Worm (Caenorhabditis elegans): ENCODE data around the gene math-8.

Gene math-8

DNA sequence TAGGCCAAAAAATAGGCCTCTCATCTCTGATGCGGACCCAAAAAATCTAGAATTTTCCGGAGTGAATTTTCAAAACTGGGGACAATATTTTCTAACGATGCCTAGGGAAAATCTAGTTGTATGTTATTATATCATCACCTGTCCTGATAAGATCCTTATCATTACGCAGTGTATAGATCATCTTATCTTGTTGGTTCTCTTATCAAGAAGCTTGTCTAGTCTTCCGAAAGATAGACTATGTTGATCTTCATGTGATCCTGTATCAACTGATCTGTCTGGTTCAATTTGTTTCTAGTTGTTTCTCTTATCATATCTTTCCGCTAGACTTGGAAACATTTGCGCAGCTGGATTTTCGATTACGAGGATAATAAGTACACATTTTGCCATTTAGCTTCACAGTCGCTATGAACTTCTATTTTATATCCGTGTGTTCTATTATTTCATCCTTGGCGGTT lies 38.1 kb downstream of the math-8 start, which contains the start of gene C52E2.3:
TSS of gene C52E2.3 (plus strand) at position 405 of the 455 bp plus-strand sequence.
- TF ChIP-seq tbx-2 (tag; optimal IDR thresholded peaks at IDR 0.05): no peak
- no peak for TF ChIP-seq fkh-4 (tag; optimal IDR thresholded peaks at IDR 0.05; ENCODE audit: borderline replicate concordance)
- no peak for TF ChIP-seq nhr-47 (tag; optimal IDR thresholded peaks at IDR 0.05)
- TF ChIP-seq elt-3 (tag; optimal IDR thresholded peaks at IDR 0.05): peak in 5 of 6 experiments; percentile 56 to 80 (median 70)
- peak; percentile 81 for TF ChIP-seq elt-2 (tag; optimal IDR thresholded peaks at IDR 0.05)
- no peak for TF ChIP-seq mdl-1 (tag; optimal IDR thresholded peaks at IDR 0.05)
- peak; percentile 26 for TF ChIP-seq blmp-1 (tag; optimal IDR thresholded peaks at IDR 0.05)

DNA sequence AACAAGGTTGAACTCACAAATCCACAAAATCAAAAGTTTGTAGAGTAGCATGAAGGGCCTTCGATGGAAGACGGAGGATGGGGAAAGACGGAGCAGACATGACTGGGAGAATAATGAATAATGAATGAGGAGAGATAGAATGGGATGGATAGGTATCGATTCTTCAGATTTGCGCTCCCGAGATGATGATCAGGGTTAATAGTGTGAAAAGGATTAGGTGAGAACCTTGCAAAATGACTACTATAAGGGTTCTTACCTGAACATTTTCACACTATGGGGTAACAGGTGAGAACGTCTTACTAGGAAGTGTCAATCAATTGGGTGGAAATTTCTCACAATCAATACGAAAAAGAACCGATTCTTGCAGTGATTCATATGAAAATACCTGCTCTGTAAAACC lies 38.7 kb downstream of the math-8 start, which contains the start of gene fbxb-96:
TSS of gene fbxb-96 (minus strand) at position 101 of the 400 bp plus-strand sequence.
- no peak for TF ChIP-seq tbx-2 (tag; optimal IDR thresholded peaks at IDR 0.05)
- no peak for TF ChIP-seq mab-9 (GFP tag; IDR thresholded peaks at IDR 0.05)
- TF ChIP-seq elt-3 (tag; optimal IDR thresholded peaks at IDR 0.05): no peak
- no peak for TF ChIP-seq xbp-1 (tag; optimal IDR thresholded peaks at IDR 0.05)
- TF ChIP-seq unc-98 (GFP tag; IDR thresholded peaks at IDR 0.05): no peak
- no peak for TF ChIP-seq nhr-28 (tag; optimal IDR thresholded peaks at IDR 0.05)
- TF ChIP-seq zip-4 (GFP tag; optimal IDR thresholded peaks at IDR 0.05): no peak
- TF ChIP-seq ces-1 (GFP tag; optimal IDR thresholded peaks at IDR 0.05): no peak
- no peak for TF ChIP-seq aha-1 (tag; optimal IDR thresholded peaks at IDR 0.05)
- TF ChIP-seq nhr-71 (tag; optimal IDR thresholded peaks at IDR 0.05): no peak
- TF ChIP-seq efl-3 (GFP tag; optimal IDR thresholded peaks at IDR 0.05): no peak
- TF ChIP-seq alr-1 (tag; optimal IDR thresholded peaks at IDR 0.05; ENCODE audit: borderline replicate concordance): no peak

DNA sequence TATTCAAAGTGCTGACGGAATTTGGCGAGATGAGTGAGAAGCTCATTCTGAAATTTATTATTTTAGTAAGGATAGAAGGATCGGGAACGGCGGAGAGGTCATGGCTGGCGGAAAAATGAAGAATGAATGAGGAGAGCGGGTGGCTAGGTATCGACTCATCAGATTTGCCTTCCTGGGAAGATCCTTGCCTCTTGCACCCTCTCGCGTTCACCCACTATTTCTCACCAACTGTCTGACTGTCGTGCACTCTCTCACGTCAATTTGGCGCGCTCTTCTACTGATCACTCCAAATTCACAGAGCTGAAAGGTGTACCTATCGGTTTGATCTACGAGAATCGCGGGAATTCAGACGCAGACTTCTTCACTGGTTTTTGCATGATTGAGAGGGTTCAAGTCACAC lies 40.9 kb downstream of the math-8 start, which contains the start of gene fbxb-97:
TSS of gene fbxb-97 (minus strand) at position 53 of the 400 bp plus-strand sequence.
- no peak for TF ChIP-seq grh-1 (GFP tag; IDR thresholded peaks at IDR 0.05)
- TF ChIP-seq unc-30 (tag; optimal IDR thresholded peaks at IDR 0.05): no peak
- TF ChIP-seq fkh-10 (GFP tag; optimal IDR thresholded peaks at IDR 0.05): no peak
- no peak for TF ChIP-seq unc-98 (GFP tag; IDR thresholded peaks at IDR 0.05)
- TF ChIP-seq efl-1 (optimal IDR thresholded peaks at IDR 0.05): peak in 1 of 2 experiments; percentile 48
- TF ChIP-seq efl-1 (GFP tag; optimal IDR thresholded peaks at IDR 0.05 in 1 of 2): no peak
- TF ChIP-seq swsn-7 (tag; optimal IDR thresholded peaks at IDR 0.05): no peak
- TF ChIP-seq fos-1 (tag; optimal IDR thresholded peaks at IDR 0.05): no peak
- no peak for TF ChIP-seq zip-4 (GFP tag; optimal IDR thresholded peaks at IDR 0.05)

DNA sequence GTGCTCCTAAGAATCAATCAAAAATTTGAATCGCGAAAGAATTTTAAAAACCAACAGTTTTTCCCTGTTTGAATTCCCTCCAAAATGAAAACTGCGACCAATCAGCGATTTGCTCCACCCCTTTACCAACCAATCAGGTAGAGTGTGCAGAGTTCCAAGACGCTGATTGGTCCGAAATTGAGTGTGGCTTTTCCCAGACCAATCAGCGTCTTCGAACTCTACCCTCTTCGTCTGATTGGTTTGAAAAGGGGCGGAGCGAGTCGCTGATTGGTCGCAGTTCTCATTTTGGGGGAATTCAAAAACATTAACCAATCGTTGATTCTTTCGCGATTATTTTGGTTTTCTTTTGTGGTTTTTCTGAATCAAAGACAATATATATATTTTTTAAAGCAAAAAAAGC lies 44.4 kb downstream of the math-8 start:
- TF ChIP-seq nhr-47 (tag; optimal IDR thresholded peaks at IDR 0.05): no peak
- TF ChIP-seq rnt-1 (tag; optimal IDR thresholded peaks at IDR 0.05): no peak
- TF ChIP-seq jun-1 (tag; optimal IDR thresholded peaks at IDR 0.05): no peak
- TF ChIP-seq unc-130 (tag; optimal IDR thresholded peaks at IDR 0.05): no peak
- TF ChIP-seq mdl-1 (tag; optimal IDR thresholded peaks at IDR 0.05): no peak
- no peak for TF ChIP-seq hpl-2 (GFP tag; optimal IDR thresholded peaks at IDR 0.05)
- TF ChIP-seq ztf-4 (tag; optimal IDR thresholded peaks at IDR 0.05): no peak
- TF ChIP-seq sox-4 (tag; optimal IDR thresholded peaks at IDR 0.05): no peak
- no peak for TF ChIP-seq aly-2 (tag; optimal IDR thresholded peaks at IDR 0.05)
- TF ChIP-seq lin-13 (GFP tag; optimal IDR thresholded peaks at IDR 0.05): no peak
- no peak for TF ChIP-seq nhr-84 (tag; optimal IDR thresholded peaks at IDR 0.05)
- no peak for TF ChIP-seq fkh-10 (GFP tag; optimal IDR thresholded peaks at IDR 0.05)
- no peak for TF ChIP-seq egl-13 (tag; optimal IDR thresholded peaks at IDR 0.05)
- no peak for TF ChIP-seq efl-1 (optimal IDR thresholded peaks at IDR 0.05)
- TF ChIP-seq efl-1 (GFP tag; optimal IDR thresholded peaks at IDR 0.05 in 1 of 2): no peak
- no peak for TF ChIP-seq ets-5 (GFP tag; IDR thresholded peaks at IDR 0.05)
- no peak for TF ChIP-seq ztf-11 (tag; optimal IDR thresholded peaks at IDR 0.05)
- no peak for TF ChIP-seq ceh-8 (GFP tag; optimal IDR thresholded peaks at IDR 0.05)

All from whole organism, L1 larva.